Fruit fly (Drosophila melanogaster) whole organism, prepupa: ENCODE results near the gene CG15554.
A peak's percentile ranks its signal among the peaks of the same experiment; 100 is the strongest.

Source experiments
- CG10631 ChIP-seq: fragments of 200-800 bp; sonication (Bioruptor generic); optimal IDR thresholded peaks from 2 replicates; lab custom pipeline; 2016; ENCODE audit warnings: missing biosample characterization, missing genetic modification characterization
- CG11294 ChIP-seq: fragments of 200-800 bp; sonication (Bioruptor generic); IDR thresholded peaks from 2 replicates; pipeline ENCODE4 v1.3.6; 2022; ENCODE audit warnings: missing biosample characterization, missing genetic modification characterization
- CG11762 ChIP-seq: fragments of 200-800 bp; sonication (Bioruptor generic); optimal IDR thresholded peaks from 3 replicates; lab custom pipeline; 2016; ENCODE audit warnings: missing biosample characterization, missing genetic modification characterization; ENCODE audit not compliant: insufficient read depth
- CG15336 ChIP-seq: fragments of 200-800 bp; sonication (Bioruptor generic); IDR thresholded peaks from 2 replicates; pipeline ENCODE4 v1.3.6; 2022; ENCODE audit warnings: missing biosample characterization, missing genetic modification characterization
- CG1621 ChIP-seq: fragments of 200-800 bp; sonication (Bioruptor generic); optimal IDR thresholded peaks from 3 replicates; lab custom pipeline; 2018; ENCODE audit warnings: missing biosample characterization, mild to moderate bottlenecking, missing genetic modification characterization
- CG31627 ChIP-seq: fragments of 200-800 bp; sonication (Bioruptor generic); optimal IDR thresholded peaks from 3 replicates; lab custom pipeline; 2016; ENCODE audit warnings: missing biosample characterization, missing genetic modification characterization
- CG32006 ChIP-seq: fragments of 200-800 bp; sonication (Bioruptor generic); optimal IDR thresholded peaks from 3 replicates; lab custom pipeline; 2017; ENCODE audit warnings: missing biosample characterization, mild to moderate bottlenecking, missing genetic modification characterization
- CG34406 ChIP-seq: fragments of 200-800 bp; sonication (Bioruptor generic); optimal IDR thresholded peaks from 3 replicates; lab custom pipeline; 2016; ENCODE audit warnings: missing biosample characterization, missing genetic modification characterization
- CG6163 ChIP-seq: fragments of 200-800 bp; sonication (Bioruptor generic); IDR thresholded peaks from 3 replicates; pipeline ENCODE4 v1.3.6; 2022; ENCODE audit warnings: missing biosample characterization, missing genetic modification characterization
- CG6276 ChIP-seq: fragments of 200-800 bp; sonication (Bioruptor generic); optimal IDR thresholded peaks from 2 replicates; lab custom pipeline; 2017; ENCODE audit warnings: missing biosample characterization, mild to moderate bottlenecking, missing genetic modification characterization
- CG7368 ChIP-seq: fragments of 200-800 bp; sonication (Bioruptor generic); optimal IDR thresholded peaks from 3 replicates; lab custom pipeline; 2016; ENCODE audit warnings: missing biosample characterization, missing genetic modification characterization
- CG8119 ChIP-seq: fragments of 200-800 bp; sonication (Bioruptor generic); IDR thresholded peaks from 3 replicates; pipeline ENCODE4 v1.3.6; 2022; ENCODE audit warnings: missing biosample characterization, missing genetic modification characterization
- CG8319 ChIP-seq: fragments of 200-800 bp; sonication (Bioruptor generic); optimal IDR thresholded peaks from 3 replicates; lab custom pipeline; 2016; ENCODE audit warnings: missing biosample characterization, missing genetic modification characterization
- CG8632 ChIP-seq: fragments of 200-800 bp; sonication (Bioruptor generic); optimal IDR thresholded peaks from 3 replicates; lab custom pipeline; 2016; ENCODE audit warnings: missing biosample characterization, missing genetic modification characterization
- Eip75B ChIP-seq: fragments of 200-800 bp; sonication (Bioruptor generic); optimal IDR thresholded peaks from 3 replicates; lab custom pipeline; 2016; ENCODE audit warnings: missing biosample characterization, missing genetic modification characterization
- Eip78C ChIP-seq: fragments of 200-800 bp; sonication (Bioruptor generic); peaks from one replicate; lab custom pipeline; 2016; ENCODE audit warnings: missing biosample characterization, missing genetic modification characterization
- Eip93F ChIP-seq: fragments of 200-800 bp; sonication (Bioruptor generic); optimal IDR thresholded peaks from 2 replicates; lab custom pipeline; 2016; ENCODE audit warnings: missing biosample characterization, mild to moderate bottlenecking, missing genetic modification characterization
- Ets21C ChIP-seq: fragments of 200-800 bp; sonication (Bioruptor generic); optimal IDR thresholded peaks from 3 replicates; lab custom pipeline; 2016; ENCODE audit warnings: missing biosample characterization, missing genetic modification characterization
- Gug ChIP-seq: fragments of 200-800 bp; sonication (Bioruptor generic); IDR thresholded peaks from 2 replicates; pipeline ENCODE4 v1.3.6; 2022; ENCODE audit warnings: missing biosample characterization, missing genetic modification characterization
- Hr38 ChIP-seq: sonication (Bioruptor generic); optimal IDR thresholded peaks from 2 replicates; lab custom pipeline; 2016; ENCODE audit warnings: missing biosample characterization, missing genetic modification characterization
- Hr4 ChIP-seq: fragments of 200-800 bp; sonication (Bioruptor generic); optimal IDR thresholded peaks from 3 replicates; lab custom pipeline; 2016; ENCODE audit warnings: missing biosample characterization, missing genetic modification characterization
- Met ChIP-seq: fragments of 200-800 bp; sonication (Bioruptor generic); optimal IDR thresholded peaks from 3 replicates; lab custom pipeline; 2016; ENCODE audit warnings: missing biosample characterization, missing genetic modification characterization
- OdsH ChIP-seq: fragments of 200-800 bp; sonication (Bioruptor generic); optimal IDR thresholded peaks from 3 replicates; lab custom pipeline; 2016; ENCODE audit warnings: missing biosample characterization, missing genetic modification characterization
- Sox14 ChIP-seq: fragments of 200-800 bp; sonication (Bioruptor generic); optimal IDR thresholded peaks from 3 replicates; lab custom pipeline; 2016; ENCODE audit warnings: missing biosample characterization, missing genetic modification characterization
- Sox15 ChIP-seq: fragments of 200-800 bp; sonication (Bioruptor generic); optimal IDR thresholded peaks from 3 replicates; lab custom pipeline; 2016; ENCODE audit warnings: missing biosample characterization, missing genetic modification characterization
- cyc ChIP-seq: fragments of 200-800 bp; sonication (Bioruptor generic); optimal IDR thresholded peaks from 3 replicates; lab custom pipeline; 2016; ENCODE audit warnings: missing biosample characterization, missing genetic modification characterization
- dac ChIP-seq: fragments of 200-800 bp; sonication (Bioruptor generic); optimal IDR thresholded peaks from 2 replicates; lab custom pipeline; 2017; ENCODE audit warnings: missing biosample characterization, mild to moderate bottlenecking, missing genetic modification characterization
- dsx ChIP-seq: fragments of 200-800 bp; optimal IDR thresholded peaks from 3 replicates; lab custom pipeline; 2019; ENCODE audit warnings: missing biosample characterization, mild to moderate bottlenecking, missing genetic modification characterization, moderate library complexity; ENCODE audit not compliant: poor library complexity, severe bottlenecking
- eg ChIP-seq: fragments of 200-800 bp; sonication (Bioruptor generic); IDR thresholded peaks from 3 replicates; pipeline ENCODE4 v1.3.6; 2022; ENCODE audit warnings: missing biosample characterization, missing genetic modification characterization
- esn ChIP-seq: fragments of 200-800 bp; sonication (Bioruptor generic); optimal IDR thresholded peaks from 2 replicates; lab custom pipeline; 2016; ENCODE audit warnings: missing biosample characterization, mild to moderate bottlenecking, missing genetic modification characterization, moderate library complexity
- fd59A ChIP-seq: fragments of 200-800 bp; sonication (Bioruptor generic); optimal IDR thresholded peaks from 2 replicates; lab custom pipeline; 2017; ENCODE audit warnings: missing biosample characterization, mild to moderate bottlenecking, missing genetic modification characterization, missing genetic modification reagents
- fd85E ChIP-seq: fragments of 200-800 bp; sonication (Bioruptor generic); optimal IDR thresholded peaks from 3 replicates; lab custom pipeline; 2016; ENCODE audit warnings: missing biosample characterization, missing genetic modification characterization
- fkh ChIP-seq: fragments of 200-800 bp; sonication (Bioruptor generic); optimal IDR thresholded peaks from 3 replicates; lab custom pipeline; 2017; ENCODE audit warnings: missing biosample characterization, mild to moderate bottlenecking, missing genetic modification characterization, moderate library complexity
- lz ChIP-seq: fragments of 200-800 bp; sonication (Bioruptor generic); optimal IDR thresholded peaks from 3 replicates; lab custom pipeline; 2016; ENCODE audit warnings: missing biosample characterization, missing genetic modification characterization
- net ChIP-seq: fragments of 200-800 bp; sonication (Bioruptor generic); optimal IDR thresholded peaks from 3 replicates; lab custom pipeline; 2016; ENCODE audit warnings: missing biosample characterization, missing genetic modification characterization
- salr ChIP-seq, 2 experiments: fragments of 200-800 bp; sonication (Bioruptor generic); optimal IDR thresholded peaks; 3 replicates each; lab custom pipeline; 2016 to 2018; ENCODE audit warnings: missing biosample characterization in 2 of 2, missing genetic modification characterization in 2 of 2, mild to moderate bottlenecking in 1 of 2
- svp ChIP-seq: fragments of 200-800 bp; sonication (Bioruptor generic); peaks from one replicate; lab custom pipeline; 2016; ENCODE audit warnings: missing biosample characterization, missing genetic modification characterization
- topi ChIP-seq: fragments of 200-800 bp; sonication (Bioruptor generic); optimal IDR thresholded peaks from 3 replicates; lab custom pipeline; 2016; ENCODE audit warnings: missing biosample characterization, missing genetic modification characterization
- vri ChIP-seq: fragments of 200-800 bp; sonication (Bioruptor generic); optimal IDR thresholded peaks from 3 replicates; lab custom pipeline; 2016; ENCODE audit warnings: missing biosample characterization, mild to moderate bottlenecking, missing genetic modification characterization

CG15554 gene

dm6 chr3R:31125746-31126199 is at the start of gene CG15554:
Gene CG15554 (plus strand): TSS chr3R:31126149.
- TF ChIP-seq topi (no peak), dac (no peak)

DNA sequence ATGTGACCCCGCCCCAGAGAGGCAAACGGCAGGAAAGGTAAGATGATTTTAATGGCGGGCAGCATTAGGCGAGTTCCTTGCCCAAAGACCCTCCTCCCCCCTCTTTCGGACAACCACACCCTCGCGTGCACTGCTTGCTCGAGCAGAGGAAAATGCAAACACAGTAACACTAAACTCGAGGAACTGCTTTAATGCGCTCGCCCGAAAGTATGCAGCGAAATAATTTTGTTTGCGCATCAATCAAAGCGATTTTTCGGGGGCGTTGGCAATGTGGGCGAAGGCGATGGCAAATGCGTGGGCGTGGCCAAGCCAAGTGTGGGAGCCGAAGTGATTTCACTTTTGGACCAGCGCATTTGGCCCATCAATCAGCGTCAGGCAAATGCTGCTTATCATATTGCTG is 39.6 kb upstream of the CG15554 start:
- TF ChIP-seq CG1621 (no peak), CG8119 (GFP tag; lab: Robert Waterston, UW) (no peak), net (GFP tag; lab: Kevin White, UChicago) (no peak), OdsH (no peak), Hr38 (no peak), fkh (GFP tag; lab: Kevin White, UChicago) (peak; percentile 46), Hr4 (GFP tag; lab: Kevin White, UChicago) (no peak), fd85E (no peak), svp (GFP tag; lab: Kevin White, UChicago) (no peak), Eip75B (no peak), lz (no peak), cyc (GFP tag; lab: Kevin White, UChicago) (no peak), Ets21C (GFP tag; lab: Kevin White, UChicago) (no peak), Met (GFP tag; lab: Kevin White, UChicago) (no peak), CG6163 (GFP tag; lab: Robert Waterston, UW) (0 out of 3 replicates have a peak, but pooled peaks have one; percentile 9), CG11294 (peak; percentile 8; the same call in 1 of the 2 replicates), CG7368 (GFP tag; lab: Kevin White, UChicago) (no peak), CG11762 (GFP tag; lab: Kevin White, UChicago) (no peak), fd59A (no peak), CG8632 (no peak), salr (GFP tag; optimal IDR thresholded peaks at IDR 0.05; lab: Kevin White, UChicago) (no peak), Sox15 (GFP tag; lab: Kevin White, UChicago) (no peak), CG31627 (GFP tag; lab: Kevin White, UChicago) (peak; percentile 1), CG8319 (GFP tag; lab: Kevin White, UChicago) (no peak), Gug (GFP tag; lab: Robert Waterston, UW) (no peak), eg (peak; percentile 15; the same call in 1 of the 3 replicates), CG6276 (no peak), Eip78C (GFP tag; lab: Kevin White, UChicago) (peak; percentile 19), CG32006 (GFP tag; lab: Kevin White, UChicago) (peak; percentile 9)
- TF ChIP-seq, all 60 proteins: peak for 7

dm6 chr3R:31089985-31090384 is 36.0 kb upstream of the CG15554 start:
- TF ChIP-seq vri (GFP tag; lab: Kevin White, UChicago), result no peak
- no peak for TF ChIP-seq Eip78C (GFP tag; lab: Kevin White, UChicago)
- TF ChIP-seq svp (GFP tag; lab: Kevin White, UChicago), result peak; percentile 14
- TF ChIP-seq Hr4 (GFP tag; lab: Kevin White, UChicago), result no peak

DNA sequence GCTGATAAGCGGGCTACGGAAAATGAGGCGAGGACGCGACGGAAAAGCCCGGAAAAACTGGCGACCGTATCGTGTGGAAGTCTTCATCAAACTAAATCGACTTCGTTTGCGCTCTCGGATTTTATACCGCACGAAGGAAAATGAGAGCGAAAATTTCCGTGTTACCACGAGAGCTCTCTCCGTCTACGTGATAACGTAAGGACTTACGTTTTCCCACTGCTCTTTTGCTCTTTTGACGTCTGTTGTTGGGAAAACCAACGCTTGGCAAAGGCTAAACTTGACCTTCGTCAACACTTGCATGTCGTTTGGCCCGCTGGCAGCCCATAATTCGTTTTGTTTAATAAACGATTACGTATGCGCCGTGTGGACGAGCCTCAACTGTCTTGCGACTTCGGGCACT is 28.7 kb upstream of the CG15554 start, which contains the start of gene CG11317:
TSS of gene CG11317 (minus strand) at position 101 of the 400 bp plus-strand sequence.
- TF ChIP-seq fd59A (no peak), Sox14 (GFP tag; lab: Kevin White, UChicago) (no peak), dsx (GFP tag; lab: Kevin White, UChicago) (no peak), CG34406 (GFP tag; lab: Kevin White, UChicago) (no peak), Eip75B (no peak), CG15336 (GFP tag; lab: Robert Waterston, UW) (no peak), esn (GFP tag; lab: Kevin White, UChicago) (no peak), CG7368 (GFP tag; lab: Kevin White, UChicago) (no peak), Ets21C (GFP tag; lab: Kevin White, UChicago) (no peak), Eip93F (GFP tag; lab: Kevin White, UChicago) (no peak), Hr4 (GFP tag; lab: Kevin White, UChicago) (no peak), CG32006 (GFP tag; lab: Kevin White, UChicago) (no peak), CG10631 (GFP tag; lab: Kevin White, UChicago) (no peak), eg (no peak), cyc (GFP tag; lab: Kevin White, UChicago) (no peak)
